Fruit fly (Drosophila melanogaster): ENCODE results near the gene CG4766.
A peak's percentile ranks its signal among the peaks of the same experiment; 100 is the strongest.

CG4766 gene

DNA sequence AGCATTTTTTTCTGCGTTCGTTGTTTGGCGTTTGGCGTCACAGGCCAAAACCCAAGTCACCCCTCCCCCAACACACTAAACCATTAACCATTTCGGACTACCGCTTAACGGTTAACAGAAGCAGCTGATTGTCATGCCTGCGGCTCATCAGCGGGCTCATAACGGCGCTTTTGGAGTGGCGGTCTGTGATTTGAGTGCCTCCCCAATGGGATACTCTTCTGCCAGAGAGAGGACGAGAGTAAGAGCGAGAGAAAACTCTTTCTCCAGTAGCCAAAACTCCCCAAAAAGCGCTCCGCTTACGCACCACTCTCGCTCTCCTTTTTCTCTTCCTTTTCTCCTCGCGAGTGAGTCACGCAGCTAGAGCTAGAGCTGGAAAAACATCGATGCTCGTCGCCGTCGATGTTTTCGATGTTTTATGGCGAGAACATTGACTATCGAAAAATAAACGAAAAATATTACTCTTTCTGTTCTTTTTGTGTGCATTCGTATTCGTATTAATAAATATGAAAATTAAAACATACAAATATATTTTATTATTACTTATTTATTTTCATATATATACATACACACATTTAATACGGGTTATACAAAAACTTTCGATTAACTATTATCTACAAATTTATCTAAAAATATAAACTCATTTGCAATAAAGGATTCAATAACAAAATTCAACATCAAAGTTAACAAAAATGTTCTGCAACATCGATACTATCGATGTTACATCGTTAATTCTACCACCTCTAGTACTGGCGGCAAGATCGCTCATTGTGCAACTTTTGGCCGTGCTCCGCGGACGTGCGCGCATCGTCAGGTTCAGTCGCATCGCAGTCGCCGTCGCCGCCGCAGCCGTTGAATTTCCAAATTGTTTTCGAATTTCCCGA is 34.8 kb downstream of the CG4766 start, which contains the start of gene Grip (continued):
- TF ChIP-seq CG7786 (GFP tag; optimal IDR thresholded peaks at IDR 0.05), result no peak
- no peak for TF ChIP-seq NfI (GFP tag; optimal IDR thresholded peaks at IDR 0.05)
- peak; percentile 51 for TF ChIP-seq CG7556 (GFP tag; optimal IDR thresholded peaks at IDR 0.05)
- peak; percentile 62 for TF ChIP-seq gem (tag; optimal IDR thresholded peaks at IDR 0.05)
- TF ChIP-seq CG13775 (GFP tag; optimal IDR thresholded peaks at IDR 0.05), result peak; percentile 64
- no peak for TF ChIP-seq btn (GFP tag; optimal IDR thresholded peaks at IDR 0.05)
- TF ChIP-seq bbx (GFP tag; IDR thresholded peaks at IDR 0.05; ENCODE audit: partially characterized antibody), result peak; percentile 59
- TF ChIP-seq NFAT (GFP tag; IDR thresholded peaks at IDR 0.05), result no peak
- TF ChIP-seq ewg (GFP tag; optimal IDR thresholded peaks at IDR 0.05), result no peak
- 0 out of 2 replicates have a peak, but pooled peaks have one; percentile 13 for TF ChIP-seq H2.0 (GFP tag; IDR thresholded peaks at IDR 0.05)
- no peak for TF ChIP-seq toy (GFP tag; IDR thresholded peaks at IDR 0.05)
- TF ChIP-seq corto (GFP tag; optimal IDR thresholded peaks at IDR 0.05), result no peak
- TF ChIP-seq ind (GFP tag; optimal IDR thresholded peaks at IDR 0.05), result peak; percentile 18
- TF ChIP-seq CG31441 (GFP tag; IDR thresholded peaks at IDR 0.05), result peak; percentile 55; the same call in 1 of the 2 replicates
- TF ChIP-seq CG7745 (tag; optimal IDR thresholded peaks at IDR 0.05), result no peak
- TF ChIP-seq zfh2 (GFP tag; optimal IDR thresholded peaks at IDR 0.05), result no peak
- no peak for TF ChIP-seq ato (GFP tag; IDR thresholded peaks at IDR 0.05; ENCODE audit: partially characterized antibody)
- no peak for TF ChIP-seq Antp (GFP tag; optimal IDR thresholded peaks at IDR 0.05)
- TF ChIP-seq fru (optimal IDR thresholded peaks at IDR 0.05), result no peak
- TF ChIP-seq pum (GFP tag; optimal IDR thresholded peaks at IDR 0.05), result no peak
- no peak for TF ChIP-seq so (GFP tag; IDR thresholded peaks at IDR 0.05)
- no peak for TF ChIP-seq C15 (GFP tag; IDR thresholded peaks at IDR 0.05)
- TF ChIP-seq CG12942 (GFP tag; optimal IDR thresholded peaks at IDR 0.05), result peak; percentile 30
- TF ChIP-seq CG8089 (GFP tag; optimal IDR thresholded peaks at IDR 0.05), result no peak
- TF ChIP-seq CG9797 (GFP tag; optimal IDR thresholded peaks at IDR 0.05), result no peak
- TF ChIP-seq YL-1 (GFP tag; optimal IDR thresholded peaks at IDR 0.05), result no peak
- TF ChIP-seq Nf-YB (GFP tag; optimal IDR thresholded peaks at IDR 0.05), result peak; percentile 28
- TF ChIP-seq rib (GFP tag; IDR thresholded peaks at IDR 0.05), result no peak
- TF ChIP-seq CG7987 (GFP tag; optimal IDR thresholded peaks at IDR 0.05), result no peak
- TF ChIP-seq Med (GFP tag), result peak; percentile 71
- no peak for TF ChIP-seq Side (GFP tag; optimal IDR thresholded peaks at IDR 0.05)
- no peak for TF ChIP-seq jigr1 (GFP tag; IDR thresholded peaks at IDR 0.05)
- no peak for TF ChIP-seq CG6254 (GFP tag; optimal IDR thresholded peaks at IDR 0.05)
- TF ChIP-seq lmd (GFP tag; IDR thresholded peaks at IDR 0.05), result no peak
- TF ChIP-seq Dp (GFP tag; optimal IDR thresholded peaks at IDR 0.05), result no peak
- TF ChIP-seq CG7839 (tag; optimal IDR thresholded peaks at IDR 0.05), result peak; percentile 38
- peak in 1 of 2 experiments; percentile 56 for TF ChIP-seq crp (GFP tag; optimal IDR thresholded peaks at IDR 0.05)
- no peak for TF ChIP-seq chn (GFP tag; optimal IDR thresholded peaks at IDR 0.05)
- peak; percentile 47 for TF ChIP-seq Hr3 (GFP tag; optimal IDR thresholded peaks at IDR 0.05)
- TF ChIP-seq CG10274 (GFP tag; optimal IDR thresholded peaks at IDR 0.05), result no peak
- no peak for TF ChIP-seq CG17912 (GFP tag; optimal IDR thresholded peaks at IDR 0.05)
- TF ChIP-seq CG8359 (GFP tag; optimal IDR thresholded peaks at IDR 0.05; ENCODE audit: borderline replicate concordance), result no peak
- no peak for TF ChIP-seq Dfd (GFP tag; optimal IDR thresholded peaks at IDR 0.05)
- TF ChIP-seq pfk (GFP tag; optimal IDR thresholded peaks at IDR 0.05), result no peak
- no peak for TF ChIP-seq klu (GFP tag; IDR thresholded peaks at IDR 0.05)
- no peak for TF ChIP-seq CG15514 (GFP tag; optimal IDR thresholded peaks at IDR 0.05)
- TF ChIP-seq Dref (GFP tag; IDR thresholded peaks at IDR 0.05), result peak; percentile 50
- no peak for TF ChIP-seq MESR4 (GFP tag; optimal IDR thresholded peaks at IDR 0.05)
- TF ChIP-seq CG9215 (GFP tag; IDR thresholded peaks at IDR 0.05), result 0 out of 2 replicates have a peak, but pooled peaks have one; percentile 13

All from whole organism, embryonic.